Worm (Caenorhabditis elegans) whole organism, young adult: Measurements from ENCODE around the gene rpl-29.

ENCODE experiments used
- ZK185.1 ChIP-seq: sonication (generic microtip); optimal IDR thresholded peaks from 2 replicates; lab custom pipeline; 2016; ENCODE audit warnings: mild to moderate bottlenecking, missing genetic modification characterization, missing compliant biosample characterization; ENCODE audit not compliant: poor library complexity, severe bottlenecking
- ama-1 ChIP-seq, 3 experiments: fragments of 150-350 bp in 1 of 3; sonication (generic microtip) in 2 of 3; optimal IDR thresholded peaks; 2 replicates each; lab custom pipeline; 2014 to 2018; ENCODE audit warnings: missing biosample characterization in 2 of 3, missing genetic modification characterization in 2 of 3, missing genetic modification reagents in 2 of 3
- aptf-3 ChIP-seq: fragments of 200-800 bp; sonication (Bioruptor generic); IDR thresholded peaks from 2 replicates; pipeline ENCODE4 v1.3.6; 2022; ENCODE audit warnings: missing genetic modification characterization, missing compliant biosample characterization
- egl-18 ChIP-seq: fragments of 200-800 bp; sonication (Bioruptor generic); IDR thresholded peaks from 2 replicates; pipeline ENCODE4 v1.3.6; 2022; ENCODE audit warnings: missing genetic modification reagents, missing genetic modification characterization, missing compliant biosample characterization
- ets-4 ChIP-seq: fragments of 200-800 bp; sonication (Bioruptor generic); optimal IDR thresholded peaks from 2 replicates; lab custom pipeline; 2018; ENCODE audit warnings: mild to moderate bottlenecking, missing genetic modification characterization, missing compliant biosample characterization
- hmg-1.2 ChIP-seq: fragments of 200-800 bp; sonication (Bioruptor generic); IDR thresholded peaks from 2 replicates; pipeline ENCODE4 v1.3.6; 2022; ENCODE audit warnings: missing genetic modification reagents, missing genetic modification characterization, missing compliant biosample characterization
- pha-4 ChIP-seq: fragments of 150-350 bp; sonication (generic microtip); optimal IDR thresholded peaks from 2 replicates; lab custom pipeline; 2014; ENCODE audit warnings: missing biosample characterization, missing genetic modification reagents, missing genetic modification characterization

DNA sequence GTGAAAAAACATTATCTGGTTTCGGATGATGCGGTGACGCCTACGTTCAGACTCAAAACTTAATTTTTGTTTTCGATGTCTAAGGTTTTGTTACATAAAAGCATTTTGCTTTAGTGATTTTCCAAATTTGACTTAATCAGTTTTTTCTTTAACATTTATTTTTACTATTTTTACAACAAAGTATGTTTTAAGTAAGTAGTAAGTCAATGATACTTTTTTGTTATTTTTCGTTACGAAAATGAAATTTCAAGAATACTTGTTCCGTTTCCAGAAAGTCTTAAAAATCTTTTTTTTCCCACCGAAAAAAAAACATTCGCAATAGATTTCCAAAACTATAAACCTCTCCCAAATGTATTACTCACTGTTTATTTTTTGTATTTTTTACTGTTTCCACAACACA lies 45.6 kb downstream of the rpl-29 start:
- no peak for TF ChIP-seq pha-4 (tag; lab: Kevin White, UChicago)
- no peak for TF ChIP-seq ZK185.1
- TF ChIP-seq ets-4 (GFP tag; lab: Kevin White, UChicago): no peak
- TF ChIP-seq hmg-1.2 (GFP tag; lab: Robert Waterston, UW): no peak
- no peak for TF ChIP-seq egl-18 (GFP tag; lab: Robert Waterston, UW)
- no peak for TF ChIP-seq aptf-3 (GFP tag; lab: Robert Waterston, UW)
- TF ChIP-seq ama-1 (optimal IDR thresholded peaks at IDR 0.05; lab: Kevin White, UChicago): no peak
- TF ChIP-seq ama-1 (GFP tag; optimal IDR thresholded peaks at IDR 0.05; lab: Kevin White, UChicago): no peak
